Worm (Caenorhabditis elegans) whole organism, young adult: ENCODE results near the gene Y38H6A.5.

Experiments
- F49E8.2 ChIP-seq: sonication (generic microtip); optimal IDR thresholded peaks from 3 replicates; lab custom pipeline; 2017; ENCODE audit warnings: missing genetic modification characterization, mild to moderate bottlenecking, missing compliant biosample characterization, antibody characterized with exemption, moderate library complexity; ENCODE audit not compliant: insufficient read depth
- ztf-3 ChIP-seq: fragments of 200-800 bp; sonication (Bioruptor generic); optimal IDR thresholded peaks from 2 replicates; lab custom pipeline; 2018; ENCODE audit warnings: mild to moderate bottlenecking, missing genetic modification characterization, missing compliant biosample characterization

- TF ChIP-seq ztf-3 (GFP tag; lab: Kevin White, UChicago) = no peak
- TF ChIP-seq F49E8.2 (tag; lab: Kevin White, UChicago) = no peak
Observed at ce11 chrV:20294388-20294787, 40.8 kb downstream of the Y38H6A.5 start, which contains the start of gene clec-261.
